Worm (Caenorhabditis elegans) whole organism, L4 larva: ENCODE data around the gene F15G9.1.
A peak's percentile ranks its signal among the peaks of the same experiment; 100 is the strongest.
"Not testable (repeated sequence)": the region's sequence is repeated elsewhere in the genome, so short reads cannot be mapped to it uniquely, and the experiment has no call there.

ENCODE experiments used
- D1046.2 ChIP-seq: fragments of 200-800 bp; sonication (Bioruptor generic); IDR thresholded peaks from 2 replicates; pipeline ENCODE4 v1.3.6; 2022; ENCODE audit warnings: missing genetic modification characterization, missing compliant biosample characterization
- F26F4.8 ChIP-seq: fragments of 200-800 bp; sonication (Bioruptor generic); conservative IDR thresholded peaks from 2 replicates; pipeline ENCODE4 v1.3.6; 2022; ENCODE audit warnings: missing genetic modification characterization, missing compliant biosample characterization
- Y105C5A.15 ChIP-seq: fragments of 200-800 bp; sonication (Bioruptor generic); IDR thresholded peaks from 2 replicates; pipeline ENCODE4 v1.3.6; 2022; ENCODE audit warnings: missing genetic modification characterization, missing compliant biosample characterization
- Y5F2A.4 ChIP-seq: fragments of 200-800 bp; sonication (Bioruptor generic); optimal IDR thresholded peaks from 2 replicates; lab custom pipeline; 2018; ENCODE audit warnings: mild to moderate bottlenecking, missing genetic modification characterization, missing compliant biosample characterization
- ZK337.2 ChIP-seq: fragments of 200-800 bp; sonication (Bioruptor generic); IDR thresholded peaks from 2 replicates; pipeline ENCODE4 v1.3.6; 2022; ENCODE audit warnings: missing genetic modification reagents, missing genetic modification characterization, missing compliant biosample characterization
- aha-1 ChIP-seq: fragments of 150-350 bp; peaks from one replicate; lab custom pipeline; 2014; ENCODE audit warnings: missing biosample characterization, missing genetic modification characterization
- arid-1 ChIP-seq: fragments of 200-800 bp; sonication (Bioruptor generic); conservative IDR thresholded peaks from 2 replicates; pipeline ENCODE4 v1.3.6; 2022; ENCODE audit warnings: missing genetic modification reagents, missing genetic modification characterization, missing compliant biosample characterization
- attf-4 ChIP-seq: sonication (generic microtip); optimal IDR thresholded peaks from 3 replicates; lab custom pipeline; 2017; ENCODE audit warnings: missing biosample characterization, missing genetic modification characterization
- ceh-20 ChIP-seq: fragments of 200-800 bp; sonication (Bioruptor generic); IDR thresholded peaks from 2 replicates; pipeline ENCODE4 v1.3.6; 2022; ENCODE audit warnings: missing genetic modification reagents, missing genetic modification characterization, missing compliant biosample characterization
- ceh-32 ChIP-seq: sonication (generic microtip); optimal IDR thresholded peaks from 2 replicates; lab custom pipeline; 2016; ENCODE audit warnings: mild to moderate bottlenecking, missing genetic modification characterization, missing compliant biosample characterization; ENCODE audit not compliant: poor library complexity
- ces-1 ChIP-seq: fragments of 150-350 bp; sonication (generic microtip); optimal IDR thresholded peaks from 4 replicates; lab custom pipeline; 2014; ENCODE audit warnings: missing biosample characterization, missing genetic modification reagents, missing genetic modification characterization
- cey-2 ChIP-seq: sonication (generic microtip); optimal IDR thresholded peaks from 3 replicates; lab custom pipeline; 2017; ENCODE audit warnings: missing genetic modification characterization, mild to moderate bottlenecking, missing compliant biosample characterization, antibody characterized with exemption, borderline replicate concordance; ENCODE audit not compliant: insufficient read depth
- ctbp-1 ChIP-seq: fragments of 200-800 bp; sonication (Bioruptor generic); IDR thresholded peaks from 2 replicates; pipeline ENCODE4 v1.3.6; 2022; ENCODE audit warnings: missing genetic modification reagents, missing genetic modification characterization, missing compliant biosample characterization
- daf-16 ChIP-seq, 3 experiments: sonication (generic microtip); optimal IDR thresholded peaks; 2 replicates each; lab custom pipeline; 2016 to 2017; ENCODE audit warnings: missing genetic modification characterization in 3 of 3, missing genetic modification reagents in 3 of 3, mild to moderate bottlenecking in 2 of 3, missing compliant biosample characterization in 2 of 3, missing biosample characterization in 1 of 3, moderate library complexity in 1 of 3
- daf-19 ChIP-seq: fragments of 200-800 bp; sonication (Bioruptor generic); conservative IDR thresholded peaks from 2 replicates; pipeline ENCODE4 v1.3.6; 2022; ENCODE audit warnings: missing genetic modification characterization, missing compliant biosample characterization
- daf-8 ChIP-seq: fragments of 200-800 bp; sonication (Bioruptor generic); IDR thresholded peaks from 2 replicates; pipeline ENCODE4 v1.3.6; 2022; ENCODE audit warnings: missing genetic modification characterization, missing compliant biosample characterization
- dmd-6 ChIP-seq: fragments of 200-800 bp; sonication (Bioruptor generic); IDR thresholded peaks from 2 replicates; pipeline ENCODE4 v1.3.6; 2022; ENCODE audit warnings: missing genetic modification reagents, missing genetic modification characterization, missing compliant biosample characterization
- dmd-8 ChIP-seq: fragments of 200-800 bp; sonication (Bioruptor generic); IDR thresholded peaks from 2 replicates; pipeline ENCODE4 v1.3.6; 2022; ENCODE audit warnings: missing genetic modification characterization, missing compliant biosample characterization
- dpl-1 ChIP-seq: fragments of 150-350 bp; optimal IDR thresholded peaks from 2 replicates; lab custom pipeline; 2014; ENCODE audit warnings: missing biosample characterization, missing genetic modification reagents, missing genetic modification characterization
- gei-8 ChIP-seq: fragments of 200-800 bp; sonication (Bioruptor generic); optimal IDR thresholded peaks from 2 replicates; lab custom pipeline; 2018; ENCODE audit warnings: mild to moderate bottlenecking, missing genetic modification characterization, missing compliant biosample characterization
- hif-1 ChIP-seq, 2 experiments: sonication (generic microtip); optimal IDR thresholded peaks; 2 replicates each; lab custom pipeline; 2016 to 2017; ENCODE audit warnings: missing compliant biosample characterization in 2 of 2, missing genetic modification characterization in 2 of 2, missing genetic modification reagents in 2 of 2, missing genotype in 2 of 2, mild to moderate bottlenecking in 1 of 2
- hlh-11 ChIP-seq: fragments of 200-800 bp; sonication (Bioruptor generic); optimal IDR thresholded peaks from 2 replicates; lab custom pipeline; 2018; ENCODE audit warnings: mild to moderate bottlenecking, missing genetic modification characterization, missing compliant biosample characterization
- lin-29 ChIP-seq: fragments of 200-800 bp; sonication (Bioruptor generic); IDR thresholded peaks from 2 replicates; pipeline ENCODE4 v1.3.6; 2022; ENCODE audit warnings: missing genetic modification reagents, missing genetic modification characterization, missing compliant biosample characterization
- lin-38 ChIP-seq: fragments of 200-800 bp; sonication (Bioruptor generic); IDR thresholded peaks from 2 replicates; pipeline ENCODE4 v1.3.6; 2022; ENCODE audit warnings: missing genetic modification reagents, missing genetic modification characterization, missing compliant biosample characterization
- lir-3 ChIP-seq: sonication (generic microtip); optimal IDR thresholded peaks from 2 replicates; lab custom pipeline; 2016; ENCODE audit warnings: mild to moderate bottlenecking, missing genetic modification characterization, missing compliant biosample characterization
- madf-9 ChIP-seq: fragments of 200-800 bp; sonication (Bioruptor generic); conservative IDR thresholded peaks from 2 replicates; pipeline ENCODE4 v1.3.6; 2022; ENCODE audit warnings: missing genetic modification reagents, missing genetic modification characterization, missing compliant biosample characterization
- mdl-1 ChIP-seq, 2 experiments: fragments of 150-350 bp in 1 of 2; sonication (generic microtip) in 1 of 2; optimal IDR thresholded peaks; 2 replicates each; lab custom pipeline; 2014 to 2017; ENCODE audit warnings: missing biosample characterization in 2 of 2, missing genetic modification characterization in 2 of 2
- mdt-29 ChIP-seq: fragments of 200-800 bp; sonication (Bioruptor generic); IDR thresholded peaks from 2 replicates; pipeline ENCODE4 v1.3.6; 2022; ENCODE audit warnings: missing genetic modification reagents, missing genetic modification characterization, missing compliant biosample characterization
- mes-2 ChIP-seq: sonication (generic microtip); optimal IDR thresholded peaks from 2 replicates; lab custom pipeline; 2016; ENCODE audit warnings: missing genotype, mild to moderate bottlenecking, missing genetic modification characterization, missing compliant biosample characterization; ENCODE audit not compliant: poor library complexity, severe bottlenecking
- nhr-11 ChIP-seq: fragments of 150-350 bp; optimal IDR thresholded peaks from 2 replicates; lab custom pipeline; 2014; ENCODE audit warnings: missing biosample characterization, missing genetic modification characterization
- nhr-111 ChIP-seq: fragments of 200-800 bp; sonication (Bioruptor generic); optimal IDR thresholded peaks from 2 replicates; lab custom pipeline; 2018; ENCODE audit warnings: mild to moderate bottlenecking, missing genetic modification characterization, missing compliant biosample characterization
- nhr-76 ChIP-seq: fragments of 150-350 bp; optimal IDR thresholded peaks from 2 replicates; lab custom pipeline; 2014; ENCODE audit warnings: missing biosample characterization, missing genetic modification characterization
- nhr-77 ChIP-seq: fragments of 150-350 bp; optimal IDR thresholded peaks from 2 replicates; lab custom pipeline; 2014; ENCODE audit warnings: missing biosample characterization, missing genetic modification characterization
- pha-4 ChIP-seq, 2 experiments: fragments of 150-350 bp in 1 of 2; fragments of 200-800 bp in 1 of 2; sonication (Bioruptor generic) in 1 of 2; IDR thresholded peaks in 1 of 2; optimal IDR thresholded peaks in 1 of 2; 2 replicates each; pipeline versions ENCODE4 v1.3.6 to Lab custom; 2014 to 2022; ENCODE audit warnings: missing genetic modification characterization in 2 of 2, missing genetic modification reagents in 2 of 2, missing biosample characterization in 1 of 2, missing compliant biosample characterization in 1 of 2
- php-3 ChIP-seq: fragments of 200-800 bp; sonication (Bioruptor generic); IDR thresholded peaks from 2 replicates; pipeline ENCODE4 v1.3.6; 2022; ENCODE audit warnings: missing genetic modification reagents, missing genetic modification characterization, missing compliant biosample characterization
- saeg-2 ChIP-seq: fragments of 200-800 bp; sonication (Bioruptor generic); IDR thresholded peaks from 2 replicates; pipeline ENCODE4 v1.3.6; 2022; ENCODE audit warnings: missing genetic modification reagents, missing genetic modification characterization, missing compliant biosample characterization
- sdz-12 ChIP-seq: fragments of 200-800 bp; sonication (Bioruptor generic); optimal IDR thresholded peaks from 2 replicates; lab custom pipeline; 2018; ENCODE audit warnings: mild to moderate bottlenecking, missing genetic modification characterization, missing compliant biosample characterization
- snpc-1.2 ChIP-seq: fragments of 200-800 bp; sonication (Bioruptor generic); IDR thresholded peaks from 2 replicates; pipeline ENCODE4 v1.3.6; 2022; ENCODE audit warnings: missing genetic modification reagents, missing genetic modification characterization, missing compliant biosample characterization
- spr-1 ChIP-seq: sonication (generic microtip); optimal IDR thresholded peaks from 2 replicates; lab custom pipeline; 2016; ENCODE audit warnings: mild to moderate bottlenecking, missing genetic modification characterization, missing compliant biosample characterization
- spr-3 ChIP-seq: fragments of 200-800 bp; sonication (Bioruptor generic); optimal IDR thresholded peaks from 2 replicates; lab custom pipeline; 2018; ENCODE audit warnings: mild to moderate bottlenecking, missing genetic modification characterization, missing compliant biosample characterization
- unc-130 ChIP-seq: sonication (generic microtip); optimal IDR thresholded peaks from 2 replicates; lab custom pipeline; 2016; ENCODE audit warnings: missing genetic modification reagents, missing genetic modification characterization, missing compliant biosample characterization
- unc-39 ChIP-seq: sonication (generic microtip); optimal IDR thresholded peaks from 2 replicates; lab custom pipeline; 2017; ENCODE audit warnings: missing biosample characterization, missing genetic modification characterization
- unc-62 ChIP-seq, 3 experiments: fragments of 150-350 bp in 1 of 3; sonication (generic microtip); optimal IDR thresholded peaks in 2 of 3; peaks in 1 of 3; 1 replicate in 1 of 3; 2 replicates in 2 of 3; lab custom pipeline; 2014 to 2017; ENCODE audit warnings: missing biosample characterization in 3 of 3, missing genetic modification characterization in 3 of 3, missing genetic modification reagents in 3 of 3, missing genotype in 1 of 3
- vab-7 ChIP-seq: fragments of 200-800 bp; sonication (Bioruptor generic); IDR thresholded peaks from 2 replicates; pipeline ENCODE4 v1.3.6; 2022; ENCODE audit warnings: missing genetic modification reagents, missing genetic modification characterization, missing compliant biosample characterization
- zfp-2 ChIP-seq: sonication (generic microtip); optimal IDR thresholded peaks from 2 replicates; lab custom pipeline; 2016; ENCODE audit warnings: mild to moderate bottlenecking, missing genetic modification characterization, missing compliant biosample characterization
- zfp-3 ChIP-seq: fragments of 200-800 bp; sonication (Bioruptor generic); conservative IDR thresholded peaks from 2 replicates; pipeline ENCODE4 v1.3.6; 2022; ENCODE audit warnings: missing genetic modification reagents, missing genetic modification characterization, missing compliant biosample characterization
- zip-11 ChIP-seq: fragments of 200-800 bp; sonication (Bioruptor generic); IDR thresholded peaks from 2 replicates; pipeline ENCODE4 v1.3.6; 2022; ENCODE audit warnings: missing genetic modification characterization, missing compliant biosample characterization

The F15G9.1 gene

DNA sequence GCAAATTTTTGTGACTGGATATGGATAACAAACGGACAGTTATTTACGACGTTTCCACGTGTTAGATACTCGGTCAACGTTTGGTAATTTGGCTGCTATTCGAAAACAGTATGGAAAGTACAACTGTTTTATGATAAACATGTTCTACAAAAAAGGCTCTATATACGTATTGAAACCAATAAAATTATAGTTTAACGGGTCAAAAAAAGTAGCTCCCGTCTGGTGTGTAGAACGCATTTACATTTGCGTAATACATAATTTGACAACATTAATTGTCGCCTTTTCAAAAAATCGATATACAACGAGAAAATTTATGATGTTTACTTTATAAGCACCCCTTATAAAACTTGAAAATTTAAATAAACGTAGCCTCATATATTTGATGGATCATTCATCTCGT, 35.9 kb downstream of the F15G9.1 start:
- no peak for TF ChIP-seq ceh-32
- no peak for TF ChIP-seq dmd-8 (GFP tag; lab: Robert Waterston, UW)
- no peak for TF ChIP-seq lir-3
- no peak for TF ChIP-seq nhr-76 (tag; lab: Kevin White, UChicago)
- peak; percentile 91 for TF ChIP-seq aha-1 (tag; lab: Kevin White, UChicago)

DNA sequence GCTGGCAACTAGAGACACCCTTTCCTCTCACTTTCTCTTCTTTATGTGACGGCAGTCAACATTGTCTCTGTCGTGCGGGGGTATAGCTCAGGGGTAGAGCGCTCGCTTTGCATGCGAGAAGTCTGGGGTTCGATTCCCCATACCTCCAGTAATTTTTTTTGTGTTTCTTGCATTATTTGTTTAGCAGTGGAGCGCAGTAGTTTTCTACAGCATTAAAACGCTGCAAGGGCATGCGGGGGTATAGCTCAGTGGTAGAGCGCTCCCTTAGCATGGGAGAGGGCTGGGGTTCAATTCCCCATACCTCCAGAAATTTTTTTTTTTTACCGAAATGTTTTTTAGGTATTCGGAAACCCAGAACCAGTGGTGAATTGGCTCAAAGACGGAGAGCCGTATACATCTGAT, 37.3 kb downstream of the F15G9.1 start:
- TF ChIP-seq unc-130 (GFP tag; lab: Kevin White, UChicago) (peak; percentile 88), ZK337.2 (GFP tag; lab: Robert Waterston, UW) (peak; percentile 84), mes-2 (tag; lab: Kevin White, UChicago) (peak; percentile 87), daf-8 (peak; percentile 97; the same call in 1 of the 2 replicates), F26F4.8 (peak; percentile 99), zfp-3 (GFP tag; lab: Robert Waterston, UW) (peak; percentile 94), Y5F2A.4 (GFP tag; lab: Kevin White, UChicago) (peak; percentile 93), lin-29 (GFP tag; lab: Robert Waterston, UW) (peak; percentile 93), spr-3 (peak; percentile 93), zfp-2 (peak; percentile 78), php-3 (peak; percentile 95), lir-3 (peak; percentile 92), daf-16 (GFP tag; optimal IDR thresholded peaks at IDR 0.05; lab: Kevin White, UChicago) (peak; percentile 78 to 95), daf-16 (tag; optimal IDR thresholded peaks at IDR 0.05; lab: Kevin White, UChicago) (peak; percentile 77), hlh-11 (peak; percentile 83), hif-1 (tag; optimal IDR thresholded peaks at IDR 0.05; lab: Kevin White, UChicago) (peak; percentile 72 to 80), unc-39 (tag; lab: Kevin White, UChicago) (peak; percentile 81), mdt-29 (GFP tag; lab: Robert Waterston, UW) (peak; percentile 93), madf-9 (GFP tag; lab: Robert Waterston, UW) (peak; percentile 93), spr-1 (tag; lab: Kevin White, UChicago) (peak; percentile 94), attf-4 (tag; lab: Kevin White, UChicago) (peak; percentile 51), dmd-6 (GFP tag; lab: Robert Waterston, UW) (peak; percentile 93), nhr-111 (peak; percentile 96), pha-4 (GFP tag; IDR thresholded peaks at IDR 0.05; lab: Robert Waterston, UW) (peak; percentile 98), unc-62 (GFP tag; optimal IDR thresholded peaks at IDR 0.05 in 1 of 2; lab: Kevin White, UChicago) (peak in 1 of 2 experiments; percentile 96), ctbp-1 (GFP tag; lab: Robert Waterston, UW) (peak; percentile 98), mdl-1 (tag; optimal IDR thresholded peaks at IDR 0.05; lab: Kevin White, UChicago) (peak; percentile 51 to 72), cey-2 (tag; lab: Kevin White, UChicago) (peak; percentile 9), sdz-12 (GFP tag; lab: Kevin White, UChicago) (peak; percentile 96), zip-11 (GFP tag; lab: Robert Waterston, UW) (peak; percentile 89), dpl-1 (GFP tag; lab: Kevin White, UChicago) (peak; percentile 19), arid-1 (GFP tag; lab: Robert Waterston, UW) (peak; percentile 97), ceh-20 (GFP tag; lab: Robert Waterston, UW) (peak; percentile 97), lin-38 (GFP tag; lab: Robert Waterston, UW) (peak; percentile 91), nhr-77 (tag; lab: Kevin White, UChicago) (peak; percentile 42), D1046.2 (GFP tag; lab: Robert Waterston, UW) (peak; percentile 96), daf-19 (GFP tag; lab: Robert Waterston, UW) (peak; percentile 97), snpc-1.2 (GFP tag; lab: Robert Waterston, UW) (peak; percentile 97), nhr-11 (peak; percentile 78), Y105C5A.15 (GFP tag; lab: Robert Waterston, UW) (peak; percentile 92), vab-7 (peak; percentile 98), gei-8 (GFP tag; lab: Kevin White, UChicago) (peak; percentile 91), ces-1 (GFP tag; lab: Kevin White, UChicago) (peak; percentile 84), saeg-2 (peak; percentile 93)
- not testable (repeated sequence) for TF ChIP-seq pha-4, unc-62 (tag; optimal IDR thresholded peaks at IDR 0.05; lab: Kevin White, UChicago)
